Worm (Caenorhabditis elegans): ENCODE data around the gene lgc-12.

DNA sequence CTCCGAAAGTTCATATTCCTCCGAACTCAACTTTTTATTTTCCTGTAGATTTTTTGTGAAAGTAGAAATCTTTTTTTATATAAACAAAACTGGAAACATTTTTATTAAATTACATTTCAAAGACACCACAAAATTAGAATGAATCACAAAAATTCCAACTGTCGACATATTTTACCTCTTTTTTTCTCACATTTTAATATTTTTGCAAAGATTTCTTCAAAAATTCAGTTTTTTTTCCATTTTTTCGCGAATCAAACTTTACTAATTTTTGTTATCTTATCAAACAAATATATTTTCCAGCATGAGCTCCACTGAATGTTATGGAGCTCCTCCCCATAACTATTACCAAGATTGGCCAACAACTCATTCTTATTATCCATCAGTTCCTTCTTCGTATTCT is 6.6 kb upstream of the lgc-12 start, which contains the start of gene ceh-13:
- TF ChIP-seq flt-1 (GFP tag; IDR thresholded peaks at IDR 0.05) (no peak), ref-1 (GFP tag; conservative IDR thresholded peaks at IDR 0.05) (no peak), klf-2 (GFP tag; conservative IDR thresholded peaks at IDR 0.05) (no peak), ztf-23 (GFP tag; IDR thresholded peaks at IDR 0.05) (no peak), ztf-29 (GFP tag; IDR thresholded peaks at IDR 0.05) (no peak), T22C8.4 (GFP tag; IDR thresholded peaks at IDR 0.05) (no peak), cog-1 (tag; optimal IDR thresholded peaks at IDR 0.05) (no peak), tab-1 (GFP tag; IDR thresholded peaks at IDR 0.05) (no peak)

Measured in whole organism, midembryonic.